Worm (Caenorhabditis elegans): ENCODE results near the gene K09F6.11.

K09F6.11 gene

ce11 chrII:2298742-2299141, 18.8 kb downstream of the K09F6.11 start, which contains the start of gene B0281.4:
B0281.4 (minus strand) TSS chrII:2298842.
- TF ChIP-seq ceh-36 (tag; optimal IDR thresholded peaks at IDR 0.05) (no peak), aly-1 (tag; optimal IDR thresholded peaks at IDR 0.05) (no peak), scrt-1 (GFP tag; IDR thresholded peaks at IDR 0.05) (no peak), tra-4 (tag; optimal IDR thresholded peaks at IDR 0.05) (no peak), B0310.2 (tag; optimal IDR thresholded peaks at IDR 0.05) (no peak)

ce11 chrII:2300861-2301260, 20.9 kb downstream of the K09F6.11 start, which contains the start of gene B0281.5:
B0281.5 (minus strand) TSS chrII:2300961.
- TF ChIP-seq ama-1 (optimal IDR thresholded peaks at IDR 0.05) (no peak), pes-1 (GFP tag; IDR thresholded peaks at IDR 0.05) (no peak), F13C5.2 (tag; optimal IDR thresholded peaks at IDR 0.05) (no peak), hmg-4 (GFP tag; optimal IDR thresholded peaks at IDR 0.05) (no peak), flt-1 (GFP tag; IDR thresholded peaks at IDR 0.05) (no peak), scrt-1 (GFP tag; IDR thresholded peaks at IDR 0.05) (no peak), hnd-1 (tag; optimal IDR thresholded peaks at IDR 0.05) (no peak), tbx-37 (GFP tag; conservative IDR thresholded peaks at IDR 0.05) (no peak), ets-7 (tag; optimal IDR thresholded peaks at IDR 0.05) (no peak)

ce11 chrII:2302330-2302729, 22.4 kb downstream of the K09F6.11 start, which contains the start of gene B0281.6:
B0281.6 (minus strand) TSS chrII:2302430.
- TF ChIP-seq ets-7 (tag; optimal IDR thresholded peaks at IDR 0.05) (no peak), hmg-4 (GFP tag; optimal IDR thresholded peaks at IDR 0.05) (no peak), F13C5.2 (tag; optimal IDR thresholded peaks at IDR 0.05) (no peak), ceh-13 (GFP tag; optimal IDR thresholded peaks at IDR 0.05) (no peak), tbx-11 (GFP tag; IDR thresholded peaks at IDR 0.05) (no peak), tbx-37 (GFP tag; conservative IDR thresholded peaks at IDR 0.05) (no peak), scrt-1 (GFP tag; IDR thresholded peaks at IDR 0.05) (no peak), sea-1 (GFP tag; conservative IDR thresholded peaks at IDR 0.05) (no peak)

ce11 chrII:2304575-2304974, 24.6 kb downstream of the K09F6.11 start:
- TF ChIP-seq ama-1 (optimal IDR thresholded peaks at IDR 0.05) (no peak), sea-1 (GFP tag; conservative IDR thresholded peaks at IDR 0.05) (no peak), flt-1 (GFP tag; IDR thresholded peaks at IDR 0.05) (no peak), tra-4 (tag; optimal IDR thresholded peaks at IDR 0.05) (no peak), B0310.2 (tag; optimal IDR thresholded peaks at IDR 0.05) (no peak), ets-7 (tag; optimal IDR thresholded peaks at IDR 0.05) (no peak), ceh-36 (tag; optimal IDR thresholded peaks at IDR 0.05) (no peak), ceh-13 (GFP tag; optimal IDR thresholded peaks at IDR 0.05) (no peak), hmg-4 (GFP tag; optimal IDR thresholded peaks at IDR 0.05) (no peak), tbx-11 (GFP tag; IDR thresholded peaks at IDR 0.05) (no peak)

ce11 chrII:2305507-2305906, 25.6 kb downstream of the K09F6.11 start:
- TF ChIP-seq pes-1 (GFP tag; IDR thresholded peaks at IDR 0.05): no peak
- no peak for TF ChIP-seq hmg-4 (GFP tag; optimal IDR thresholded peaks at IDR 0.05)
- TF ChIP-seq ets-7 (tag; optimal IDR thresholded peaks at IDR 0.05): no peak
- TF ChIP-seq ceh-13 (GFP tag; optimal IDR thresholded peaks at IDR 0.05): no peak
- no peak for TF ChIP-seq aly-1 (tag; optimal IDR thresholded peaks at IDR 0.05)
- no peak for TF ChIP-seq ama-1 (optimal IDR thresholded peaks at IDR 0.05)
- no peak for TF ChIP-seq F13C5.2 (tag; optimal IDR thresholded peaks at IDR 0.05)
- TF ChIP-seq scrt-1 (GFP tag; IDR thresholded peaks at IDR 0.05): no peak
- no peak for TF ChIP-seq flt-1 (GFP tag; IDR thresholded peaks at IDR 0.05)
- TF ChIP-seq sea-1 (GFP tag; conservative IDR thresholded peaks at IDR 0.05): no peak
- no peak for TF ChIP-seq tra-4 (tag; optimal IDR thresholded peaks at IDR 0.05)
- no peak for TF ChIP-seq tbx-11 (GFP tag; IDR thresholded peaks at IDR 0.05)

- TF ChIP-seq ama-1 (optimal IDR thresholded peaks at IDR 0.05) (no peak), ets-7 (tag; optimal IDR thresholded peaks at IDR 0.05) (no peak), ceh-13 (GFP tag; optimal IDR thresholded peaks at IDR 0.05) (no peak), hmg-4 (GFP tag; optimal IDR thresholded peaks at IDR 0.05) (no peak), flt-1 (GFP tag; IDR thresholded peaks at IDR 0.05) (no peak), F13C5.2 (tag; optimal IDR thresholded peaks at IDR 0.05) (no peak), aly-1 (tag; optimal IDR thresholded peaks at IDR 0.05) (no peak), ceh-36 (tag; optimal IDR thresholded peaks at IDR 0.05) (no peak), pes-1 (GFP tag; IDR thresholded peaks at IDR 0.05) (no peak), tbx-37 (GFP tag; conservative IDR thresholded peaks at IDR 0.05) (no peak)
Measured at ce11 chrII:2306741-2307140, 26.8 kb downstream of the K09F6.11 start, which contains the start of gene B0281.3. B0281.3 (plus strand) TSS chrII:2307041.

- TF ChIP-seq pes-1 (GFP tag; IDR thresholded peaks at IDR 0.05) (no peak), ama-1 (optimal IDR thresholded peaks at IDR 0.05) (no peak), flt-1 (GFP tag; IDR thresholded peaks at IDR 0.05) (no peak), aly-1 (tag; optimal IDR thresholded peaks at IDR 0.05) (no peak), scrt-1 (GFP tag; IDR thresholded peaks at IDR 0.05) (no peak), ceh-13 (GFP tag; optimal IDR thresholded peaks at IDR 0.05) (no peak), hmbx-1 (tag; optimal IDR thresholded peaks at IDR 0.05) (no peak), ceh-36 (tag; optimal IDR thresholded peaks at IDR 0.05) (no peak), hmg-4 (GFP tag; optimal IDR thresholded peaks at IDR 0.05) (no peak)
Measured at ce11 chrII:2312747-2313146, 32.8 kb downstream of the K09F6.11 start, which contains the start of the genes trim-21 and B0281.1. trim-21 (minus strand) TSS chrII:2312847. B0281.1 (plus strand) TSS chrII:2313067.

- no peak for TF ChIP-seq ama-1 (optimal IDR thresholded peaks at IDR 0.05)
Measured at ce11 chrII:2317883-2318357, 38.0 kb downstream of the K09F6.11 start, which contains the start of the genes ZK1240.5 and ZK1240.9. ZK1240.5 (minus strand) TSS chrII:2317933. ZK1240.9 (plus strand) TSS chrII:2318189.
